Fruit fly (Drosophila melanogaster): ENCODE results near the gene Esp.

The Esp gene

dm6 chr3R:24875939-24876842, 34.5 kb downstream of the Esp start, which contains the start of gene CG3744 (continued):
- TF ChIP-seq Jarid2 (GFP tag; optimal IDR thresholded peaks at IDR 0.05): peak; percentile 55
- TF ChIP-seq fru (optimal IDR thresholded peaks at IDR 0.05): no peak
- no peak for TF ChIP-seq CG14965 (GFP tag; optimal IDR thresholded peaks at IDR 0.05; ENCODE audit: borderline replicate concordance)
- TF ChIP-seq grn (GFP tag; optimal IDR thresholded peaks at IDR 0.05): peak; percentile 0
- no peak for TF ChIP-seq CG12236 (GFP tag; optimal IDR thresholded peaks at IDR 0.05)
- TF ChIP-seq CG18011 (GFP tag; optimal IDR thresholded peaks at IDR 0.05): peak; percentile 73
- peak; percentile 95 for TF ChIP-seq Dek (tag; optimal IDR thresholded peaks at IDR 0.05)
- peak; percentile 58 for TF ChIP-seq pho (GFP tag; optimal IDR thresholded peaks at IDR 0.05)
- TF ChIP-seq CG15514 (GFP tag; optimal IDR thresholded peaks at IDR 0.05): peak; percentile 88
- TF ChIP-seq gsb-n (tag; optimal IDR thresholded peaks at IDR 0.05): peak; percentile 78
- TF ChIP-seq Stat92E (GFP tag; optimal IDR thresholded peaks at IDR 0.05): no peak
- TF ChIP-seq CG13287 (GFP tag; IDR thresholded peaks at IDR 0.05; ENCODE audit: partially characterized antibody): peak; percentile 96
- peak; percentile 74 for TF ChIP-seq CG34376 (GFP tag; optimal IDR thresholded peaks at IDR 0.05)
- TF ChIP-seq CG31224 (GFP tag; IDR thresholded peaks at IDR 0.05): peak; percentile 87
- TF ChIP-seq gsb (GFP tag; IDR thresholded peaks at IDR 0.05): peak; percentile 89
- peak; percentile 66 for TF ChIP-seq CG1529 (GFP tag; optimal IDR thresholded peaks at IDR 0.05)
- TF ChIP-seq Trl (optimal IDR thresholded peaks at IDR 0.05): peak in 1 of 2 experiments; percentile 57
- peak; percentile 68 for TF ChIP-seq Trl (GFP tag; optimal IDR thresholded peaks at IDR 0.05)
- TF ChIP-seq Aef1 (GFP tag; IDR thresholded peaks at IDR 0.05): peak; percentile 92
- TF ChIP-seq CG11695 (GFP tag; IDR thresholded peaks at IDR 0.05): peak; percentile 89
- TF ChIP-seq CG43689 (GFP tag; IDR thresholded peaks at IDR 0.05): peak; percentile 82
- peak; percentile 95 for TF ChIP-seq CG9817 (tag; optimal IDR thresholded peaks at IDR 0.05)
- peak; percentile 88 for TF ChIP-seq CG11504 (tag; optimal IDR thresholded peaks at IDR 0.05)
- peak; percentile 86 for TF ChIP-seq ssp (GFP tag; IDR thresholded peaks at IDR 0.05)
- peak; percentile 73 for TF ChIP-seq chn (GFP tag; optimal IDR thresholded peaks at IDR 0.05)
- TF ChIP-seq Ets97D (GFP tag; optimal IDR thresholded peaks at IDR 0.05): peak; percentile 60
- TF ChIP-seq crp (GFP tag; optimal IDR thresholded peaks at IDR 0.05): no peak
- no peak for TF ChIP-seq sc (optimal IDR thresholded peaks at IDR 0.05)
- peak; percentile 64 for TF ChIP-seq sc (GFP tag; optimal IDR thresholded peaks at IDR 0.05)
- TF ChIP-seq lmd (GFP tag; IDR thresholded peaks at IDR 0.05): peak; percentile 93
- TF ChIP-seq CG5245 (GFP tag; optimal IDR thresholded peaks at IDR 0.05): peak; percentile 82
- peak; percentile 90 for TF ChIP-seq nmo (GFP tag; optimal IDR thresholded peaks at IDR 0.05)
- TF ChIP-seq CG32532 (GFP tag; IDR thresholded peaks at IDR 0.05): peak; percentile 97
- TF ChIP-seq wek (GFP tag; optimal IDR thresholded peaks at IDR 0.05): peak; percentile 23
- peak; percentile 92 for TF ChIP-seq CG17361 (GFP tag; IDR thresholded peaks at IDR 0.05)
- peak; percentile 76 for TF ChIP-seq trh (GFP tag; optimal IDR thresholded peaks at IDR 0.05)
- TF ChIP-seq CG11398 (GFP tag; optimal IDR thresholded peaks at IDR 0.05): peak; percentile 27
- TF ChIP-seq tll (GFP tag; optimal IDR thresholded peaks at IDR 0.05): no peak
- peak; percentile 53 for TF ChIP-seq Atf3 (GFP tag; optimal IDR thresholded peaks at IDR 0.05)
- TF ChIP-seq bsh (GFP tag; optimal IDR thresholded peaks at IDR 0.05): peak; percentile 7 to 86
- TF ChIP-seq CG12659 (GFP tag; optimal IDR thresholded peaks at IDR 0.05): peak; percentile 93
- TF ChIP-seq wdn (GFP tag; IDR thresholded peaks at IDR 0.05): peak; percentile 94
- TF ChIP-seq seq (GFP tag; IDR thresholded peaks at IDR 0.05): peak; percentile 82
- TF ChIP-seq ranshi (GFP tag; IDR thresholded peaks at IDR 0.05): peak; percentile 95
- TF ChIP-seq Six4 (GFP tag; optimal IDR thresholded peaks at IDR 0.05): peak; percentile 86
- TF ChIP-seq CG4424 (GFP tag; optimal IDR thresholded peaks at IDR 0.05): peak; percentile 88
- peak; percentile 96 for TF ChIP-seq knrl (GFP tag; IDR thresholded peaks at IDR 0.05; ENCODE audit: partially characterized antibody)
- TF ChIP-seq ftz-f1 (GFP tag; optimal IDR thresholded peaks at IDR 0.05): peak; percentile 45
- peak; percentile 98 for TF ChIP-seq CG11456 (GFP tag; IDR thresholded peaks at IDR 0.05)
